Fruit fly (Drosophila melanogaster): ENCODE data around the gene boi.

boi gene

dm6 chrX:2468576-2468975, 1.3 kb downstream of the boi start (continued):
- TF ChIP-seq CG13287 (GFP tag; IDR thresholded peaks at IDR 0.05; ENCODE audit: partially characterized antibody) (no peak), Doc2 (GFP tag; IDR thresholded peaks at IDR 0.05) (no peak), CG31224 (GFP tag; IDR thresholded peaks at IDR 0.05) (no peak), tgo (GFP tag; IDR thresholded peaks at IDR 0.05) (peak; percentile 61), tx (GFP tag; optimal IDR thresholded peaks at IDR 0.05) (peak; percentile 64), en (GFP tag; optimal IDR thresholded peaks at IDR 0.05) (peak; percentile 57), CG13624 (GFP tag; optimal IDR thresholded peaks at IDR 0.05) (peak; percentile 27), dmrt99B (tag; optimal IDR thresholded peaks at IDR 0.05) (peak; percentile 71), CG6765 (GFP tag; optimal IDR thresholded peaks at IDR 0.05) (no peak), CG3838 (GFP tag; optimal IDR thresholded peaks at IDR 0.05) (peak; percentile 29), CTCF (GFP tag; optimal IDR thresholded peaks at IDR 0.05) (peak; percentile 9), B-H2 (GFP tag; optimal IDR thresholded peaks at IDR 0.05) (no peak), CG18764 (GFP tag; optimal IDR thresholded peaks at IDR 0.05) (peak; percentile 51), ham (GFP tag; IDR thresholded peaks at IDR 0.05) (no peak), CG8290 (GFP tag; optimal IDR thresholded peaks at IDR 0.05) (peak; percentile 53), CG8290 (tag; optimal IDR thresholded peaks at IDR 0.05) (peak in 1 of 2 experiments; percentile 57), CrebB (tag; optimal IDR thresholded peaks at IDR 0.05) (no peak), CG30431 (GFP tag; optimal IDR thresholded peaks at IDR 0.05) (peak; percentile 69), stc (GFP tag; IDR thresholded peaks at IDR 0.05) (peak; percentile 47; the same call in 1 of the 2 replicates), sc (optimal IDR thresholded peaks at IDR 0.05) (no peak), sc (GFP tag; optimal IDR thresholded peaks at IDR 0.05) (peak; percentile 55), CG17802 (tag; optimal IDR thresholded peaks at IDR 0.05) (peak; percentile 28), Pdp1 (GFP tag; optimal IDR thresholded peaks at IDR 0.05) (peak; percentile 73 to 92), bab2 (GFP tag; optimal IDR thresholded peaks at IDR 0.05) (peak; percentile 75), crc (GFP tag; optimal IDR thresholded peaks at IDR 0.05) (peak; percentile 29), CG13123 (GFP tag; optimal IDR thresholded peaks at IDR 0.05) (peak; percentile 34), sisA (GFP tag; IDR thresholded peaks at IDR 0.05) (peak; percentile 86), CG11560 (tag; IDR thresholded peaks at IDR 0.05) (peak; percentile 29; the same call in 1 of the 3 replicates), CG9817 (tag; optimal IDR thresholded peaks at IDR 0.05) (peak; percentile 30), HLH54F (GFP tag; optimal IDR thresholded peaks at IDR 0.05) (peak; percentile 37), Hsf (GFP tag; optimal IDR thresholded peaks at IDR 0.05) (peak; percentile 80), Adf1 (GFP tag; IDR thresholded peaks at IDR 0.05) (no peak), CG14965 (GFP tag; optimal IDR thresholded peaks at IDR 0.05; ENCODE audit: borderline replicate concordance) (peak; percentile 13), CG12744 (GFP tag; optimal IDR thresholded peaks at IDR 0.05) (peak; percentile 32), Fer3 (tag; optimal IDR thresholded peaks at IDR 0.05) (peak; percentile 28), Spps (tag; optimal IDR thresholded peaks at IDR 0.05) (peak; percentile 76), Med (GFP tag) (peak; percentile 92), CG4424 (GFP tag; optimal IDR thresholded peaks at IDR 0.05) (peak; percentile 82), NC2α (GFP tag; optimal IDR thresholded peaks at IDR 0.05) (peak; percentile 64), CG4617 (GFP tag; optimal IDR thresholded peaks at IDR 0.05; ENCODE audit: borderline replicate concordance) (no peak), CG15073 (GFP tag; optimal IDR thresholded peaks at IDR 0.05) (peak; percentile 18), CG6272 (GFP tag; IDR thresholded peaks at IDR 0.05) (peak; percentile 68), Side (GFP tag; optimal IDR thresholded peaks at IDR 0.05) (peak; percentile 68), Jarid2 (GFP tag; optimal IDR thresholded peaks at IDR 0.05) (no peak), CG10462 (GFP tag; optimal IDR thresholded peaks at IDR 0.05) (peak; percentile 28), klu (GFP tag; IDR thresholded peaks at IDR 0.05) (no peak), CG4730 (GFP tag; IDR thresholded peaks at IDR 0.05) (peak; percentile 68), knrl (GFP tag; IDR thresholded peaks at IDR 0.05; ENCODE audit: partially characterized antibody) (no peak), eve (GFP tag; optimal IDR thresholded peaks at IDR 0.05) (peak in 1 of 2 experiments; percentile 81), Dip2 (GFP tag; IDR thresholded peaks at IDR 0.05) (no peak), CG8478 (optimal IDR thresholded peaks at IDR 0.05) (no peak), CG12155 (GFP tag; optimal IDR thresholded peaks at IDR 0.05) (peak; percentile 61), luna (GFP tag; optimal IDR thresholded peaks at IDR 0.05) (no peak), CG18011 (GFP tag; optimal IDR thresholded peaks at IDR 0.05) (no peak)

Measured in whole organism, embryonic.